Fruit fly (Drosophila melanogaster) whole organism, pupa: Measurements from ENCODE around the gene CG34177.
A peak's percentile ranks its signal among the peaks of the same experiment; 100 is the strongest.

ENCODE experiments used
- EcR ChIP-seq: fragments of 200-800 bp; sonication (Bioruptor generic); optimal IDR thresholded peaks from 3 replicates; lab custom pipeline; 2019; ENCODE audit warnings: missing biosample characterization, missing genetic modification characterization, mild to moderate bottlenecking, moderate library complexity, missing genetic modification reagents
- gl ChIP-seq: fragments of 200-800 bp; sonication (Bioruptor generic); optimal IDR thresholded peaks from 2 replicates; lab custom pipeline; 2018; ENCODE audit warnings: missing biosample characterization, mild to moderate bottlenecking, missing genetic modification characterization

- TF ChIP-seq EcR (GFP tag; lab: Kevin White, UChicago) = peak; percentile 22
- no peak for TF ChIP-seq gl (tag; lab: Kevin White, UChicago)
Measured at dm6 chr2L:4459543-4459942, 25.8 kb downstream of the CG34177 start, which contains the start of the genes mRpL27 and CG15435.
